Worm (Caenorhabditis elegans): ENCODE results near the gene R04D3.4.

ce11 chrX:13278876-13279275, 9.7 kb downstream of the R04D3.4 start, which contains the start of gene phf-33:
- TF ChIP-seq dao-5 (tag; optimal IDR thresholded peaks at IDR 0.05) (no peak), W03F9.2 (tag; optimal IDR thresholded peaks at IDR 0.05) (no peak), him-1 (tag; optimal IDR thresholded peaks at IDR 0.05) (no peak)

All from whole organism, L4/young adult.